Worm (Caenorhabditis elegans) whole organism, mixed stage, embryonic: ENCODE results near the gene srp-3.

ENCODE experiments used
- elt-1 ChIP-seq: sonication (generic microtip); optimal IDR thresholded peaks from 2 replicates; lab custom pipeline; 2017; ENCODE audit warnings: missing genetic modification characterization, mild to moderate bottlenecking, missing compliant biosample characterization, antibody characterized with exemption, moderate library complexity, borderline replicate concordance; ENCODE audit not compliant: insufficient read depth
- lin-13 ChIP-seq: fragments of 150-350 bp; optimal IDR thresholded peaks from 2 replicates; lab custom pipeline; 2014; ENCODE audit warnings: missing biosample characterization, missing genetic modification characterization
- lsy-2 ChIP-seq: fragments of 150-350 bp; optimal IDR thresholded peaks from 2 replicates; lab custom pipeline; 2014; ENCODE audit warnings: missing biosample characterization, missing genetic modification characterization
- mep-1 ChIP-seq: fragments of 150-350 bp; optimal IDR thresholded peaks from 2 replicates; lab custom pipeline; 2017; ENCODE audit warnings: missing biosample characterization, missing genetic modification reagents, missing genetic modification characterization, inconsistent platforms
- nhr-12 ChIP-seq: fragments of 150-350 bp; optimal IDR thresholded peaks from 2 replicates; lab custom pipeline; 2014; ENCODE audit warnings: missing biosample characterization, missing genetic modification characterization
- nhr-2 ChIP-seq: fragments of 150-350 bp; optimal IDR thresholded peaks from 2 replicates; lab custom pipeline; 2014; ENCODE audit warnings: missing biosample characterization, missing genetic modification characterization
- nhr-237 ChIP-seq: fragments of 150-350 bp; optimal IDR thresholded peaks from 2 replicates; lab custom pipeline; 2014; ENCODE audit warnings: missing biosample characterization, missing genetic modification characterization
- pha-4 ChIP-seq: fragments of 150-350 bp; optimal IDR thresholded peaks from 2 replicates; lab custom pipeline; 2018; ENCODE audit warnings: missing biosample characterization, missing genetic modification reagents, missing genetic modification characterization
- snpc-4 ChIP-seq: fragments of 150-350 bp; optimal IDR thresholded peaks from 2 replicates; lab custom pipeline; 2014; ENCODE audit warnings: missing biosample characterization, missing genetic modification characterization
- sptf-1 ChIP-seq: sonication (generic microtip); optimal IDR thresholded peaks from 2 replicates; lab custom pipeline; 2017; ENCODE audit warnings: mild to moderate bottlenecking, missing genetic modification characterization, moderate library complexity, missing compliant biosample characterization
- unc-62 ChIP-seq: fragments of 150-350 bp; optimal IDR thresholded peaks from 2 replicates; lab custom pipeline; 2014; ENCODE audit warnings: missing biosample characterization, missing genetic modification reagents, missing genetic modification characterization

ce11 chrV:1886997-1887396 is 21.6 kb upstream of the srp-3 start:
- no peak for TF ChIP-seq nhr-2
- TF ChIP-seq unc-62, result no peak
- no peak for TF ChIP-seq sptf-1 (tag; lab: Kevin White, UChicago)
- no peak for TF ChIP-seq pha-4 (tag; lab: Kevin White, UChicago)
- TF ChIP-seq lin-13, result no peak
- TF ChIP-seq nhr-237, result no peak
- TF ChIP-seq lsy-2 (tag; lab: Kevin White, UChicago), result no peak
- no peak for TF ChIP-seq mep-1 (tag; lab: Kevin White, UChicago)
- no peak for TF ChIP-seq snpc-4 (tag; lab: Kevin White, UChicago)
- no peak for TF ChIP-seq nhr-12 (tag; lab: Kevin White, UChicago)
- no peak for TF ChIP-seq elt-1 (tag; lab: Kevin White, UChicago)
